Worm (Caenorhabditis elegans): Measurements from ENCODE around the gene nlp-5.

Gene nlp-5

DNA sequence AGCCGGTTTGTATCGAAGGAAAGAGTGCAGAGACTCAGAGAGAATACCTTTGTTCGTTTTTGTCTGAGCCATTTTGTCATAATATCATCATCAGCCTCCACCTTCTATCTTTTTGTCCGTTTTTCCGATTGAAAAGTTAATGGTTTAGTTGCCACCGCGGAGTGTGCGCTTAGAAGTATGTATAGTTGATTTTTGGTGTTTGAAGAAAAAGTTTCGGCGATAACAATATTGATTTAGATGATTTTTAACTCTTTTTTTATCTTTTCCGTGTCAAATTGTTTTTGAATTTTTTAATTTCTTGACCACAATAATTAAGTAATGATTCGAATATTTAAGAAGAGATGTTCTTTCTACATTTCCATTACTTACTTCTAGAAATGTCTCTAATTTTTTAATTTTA lies 32.6 kb upstream of the nlp-5 start:
- TF ChIP-seq ceh-48 (tag; optimal IDR thresholded peaks at IDR 0.05) (no peak), pros-1 (tag; optimal IDR thresholded peaks at IDR 0.05) (no peak), unc-55 (GFP tag; optimal IDR thresholded peaks at IDR 0.05) (no peak), odd-2 (tag; optimal IDR thresholded peaks at IDR 0.05) (no peak), ceh-6 (GFP tag; optimal IDR thresholded peaks at IDR 0.05) (no peak), ceh-24 (tag; optimal IDR thresholded peaks at IDR 0.05) (no peak), dmd-4 (tag; optimal IDR thresholded peaks at IDR 0.05; ENCODE audit: borderline replicate concordance) (no peak), pha-4 (tag; optimal IDR thresholded peaks at IDR 0.05) (no peak), ceh-19 (GFP tag; optimal IDR thresholded peaks at IDR 0.05) (no peak), madf-2 (tag; optimal IDR thresholded peaks at IDR 0.05) (no peak), elt-4 (tag; optimal IDR thresholded peaks at IDR 0.05) (no peak), tbx-2 (tag; optimal IDR thresholded peaks at IDR 0.05) (no peak), fkh-10 (GFP tag; optimal IDR thresholded peaks at IDR 0.05) (no peak), nhr-232 (tag; optimal IDR thresholded peaks at IDR 0.05) (no peak)

DNA sequence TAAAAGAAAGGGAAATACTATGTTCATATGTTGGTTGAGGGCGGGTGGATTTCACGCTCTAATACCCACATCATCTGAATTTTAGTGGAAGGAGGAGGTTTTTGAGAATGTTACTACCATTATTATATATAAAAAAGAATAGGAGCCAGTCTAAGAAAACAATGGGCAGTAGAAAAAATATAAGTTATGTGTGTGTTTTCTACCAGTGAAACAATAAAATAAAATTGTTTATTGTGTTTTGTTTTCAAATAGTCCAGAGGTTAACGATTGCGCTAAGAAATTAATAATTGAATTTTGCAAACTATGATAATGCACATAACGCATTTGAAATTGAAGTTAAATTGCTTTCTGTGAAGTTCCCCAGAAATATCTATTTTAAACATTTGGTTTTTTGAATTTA lies 28.8 kb upstream of the nlp-5 start, which contains the start of gene M110.8:
Gene M110.8 (minus strand): TSS at position 101 of the 400 bp plus-strand sequence.
- TF ChIP-seq ceh-24 (tag; optimal IDR thresholded peaks at IDR 0.05) (no peak), hlh-6 (tag; optimal IDR thresholded peaks at IDR 0.05) (no peak), ceh-30 (tag; optimal IDR thresholded peaks at IDR 0.05) (no peak), che-1 (tag; optimal IDR thresholded peaks at IDR 0.05) (no peak)

DNA sequence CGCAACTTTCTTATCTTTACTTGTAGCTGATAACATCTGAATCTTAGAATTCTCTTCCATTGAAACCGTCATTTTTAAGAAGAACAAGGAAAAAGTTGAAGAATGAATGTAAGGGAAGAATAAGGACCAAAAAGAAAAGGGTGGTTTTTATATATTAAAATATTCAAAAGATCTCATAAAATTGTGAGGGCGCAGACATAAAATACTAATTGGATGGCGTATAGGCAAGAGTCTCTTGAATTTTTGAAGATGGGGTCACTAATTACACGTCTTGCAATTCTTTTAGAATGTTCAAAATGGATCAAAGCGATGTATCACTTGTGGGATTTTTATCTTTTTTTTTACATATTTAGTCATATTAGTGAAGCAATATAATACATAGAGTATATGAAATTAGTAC lies 25.6 kb upstream of the nlp-5 start, which contains the start of gene twk-3:
Gene twk-3 (minus strand): TSS at position 101 of the 400 bp plus-strand sequence.
- TF ChIP-seq ceh-30 (tag; optimal IDR thresholded peaks at IDR 0.05) (no peak), ceh-14 (tag; optimal IDR thresholded peaks at IDR 0.05) (no peak), pha-4 (tag; optimal IDR thresholded peaks at IDR 0.05) (no peak), odd-2 (tag; optimal IDR thresholded peaks at IDR 0.05) (no peak)

DNA sequence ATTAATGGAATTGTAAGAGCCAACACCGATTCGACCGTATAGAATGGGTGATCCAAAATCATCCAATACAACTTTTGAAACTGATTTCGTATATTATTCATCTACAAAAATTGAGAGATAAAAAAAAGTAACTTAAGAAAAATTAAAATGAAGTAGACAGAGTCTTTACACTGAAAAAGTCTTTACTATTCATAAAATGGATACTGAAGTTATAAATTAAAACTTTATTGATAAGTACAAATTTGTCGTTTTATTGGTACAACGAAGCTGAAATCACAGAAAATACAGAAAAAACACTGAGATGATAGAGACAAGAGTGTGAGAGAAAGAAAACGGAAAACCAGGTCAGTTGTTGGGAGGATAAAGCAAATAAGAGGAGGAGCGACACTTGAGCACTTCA lies 23.9 kb upstream of the nlp-5 start, which contains the start of gene M110.10:
Gene M110.10 (minus strand): TSS at position 101 of the 400 bp plus-strand sequence.
- no peak for TF ChIP-seq nfya-1 (tag; optimal IDR thresholded peaks at IDR 0.05)
- TF ChIP-seq tbx-2 (tag; optimal IDR thresholded peaks at IDR 0.05), result no peak
- no peak for TF ChIP-seq fkh-6 (tag; optimal IDR thresholded peaks at IDR 0.05)
- no peak for TF ChIP-seq hlh-8 (tag; optimal IDR thresholded peaks at IDR 0.05)
- no peak for TF ChIP-seq ahr-1 (tag; optimal IDR thresholded peaks at IDR 0.05)
- no peak for TF ChIP-seq ceh-19 (GFP tag; optimal IDR thresholded peaks at IDR 0.05)
- TF ChIP-seq sox-4 (tag; optimal IDR thresholded peaks at IDR 0.05), result no peak

DNA sequence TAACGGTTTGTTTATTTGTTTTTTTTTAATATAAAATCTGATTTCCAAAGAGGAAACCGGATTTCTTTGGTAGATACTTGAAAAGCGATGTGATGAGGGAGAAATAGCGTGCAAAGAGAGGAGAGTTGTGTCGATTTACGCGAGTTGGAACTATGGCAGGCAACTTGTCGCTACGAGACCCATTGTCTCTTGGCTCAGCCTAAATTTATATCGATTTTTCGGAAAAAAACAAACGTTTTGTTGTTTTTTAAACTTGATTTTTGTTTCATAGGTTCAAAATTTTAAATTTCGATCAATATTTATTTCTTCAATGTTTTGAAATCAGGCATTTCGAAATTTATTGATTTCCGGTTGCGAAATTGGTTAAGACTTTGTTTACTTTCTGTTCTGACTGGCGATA lies 21.8 kb upstream of the nlp-5 start, which contains the start of gene M110.3:
Gene M110.3 (minus strand): TSS at position 184 of the 400 bp plus-strand sequence.
- peak; percentile 20 for TF ChIP-seq nfya-1 (tag; optimal IDR thresholded peaks at IDR 0.05)
- TF ChIP-seq C08G9.2 (tag; optimal IDR thresholded peaks at IDR 0.05), result no peak
- peak; percentile 78 for TF ChIP-seq ceh-48 (tag; optimal IDR thresholded peaks at IDR 0.05)
- TF ChIP-seq ets-4 (tag; optimal IDR thresholded peaks at IDR 0.05), result peak; percentile 21
- no peak for TF ChIP-seq pqm-1 (tag; optimal IDR thresholded peaks at IDR 0.05)
- peak; percentile 37 for TF ChIP-seq unc-42 (tag; optimal IDR thresholded peaks at IDR 0.05)
- TF ChIP-seq K09A11.1 (tag; optimal IDR thresholded peaks at IDR 0.05; ENCODE audit: insufficient read depth), result no peak
- TF ChIP-seq Y22D7AL.16 (tag; optimal IDR thresholded peaks at IDR 0.05), result no peak
- peak; percentile 20 for TF ChIP-seq unc-55 (GFP tag; optimal IDR thresholded peaks at IDR 0.05)
- TF ChIP-seq pax-1 (tag; optimal IDR thresholded peaks at IDR 0.05), result peak; percentile 9
- TF ChIP-seq tbx-2 (tag; optimal IDR thresholded peaks at IDR 0.05), result no peak
- TF ChIP-seq tbx-7 (tag; optimal IDR thresholded peaks at IDR 0.05), result no peak
- TF ChIP-seq ahr-1 (tag; optimal IDR thresholded peaks at IDR 0.05), result no peak
- TF ChIP-seq dve-1 (tag; optimal IDR thresholded peaks at IDR 0.05), result peak; percentile 20
- no peak for TF ChIP-seq ceh-24 (tag; optimal IDR thresholded peaks at IDR 0.05)
- no peak for TF ChIP-seq lim-6 (tag; optimal IDR thresholded peaks at IDR 0.05)
- no peak for TF ChIP-seq gmeb-2 (tag; optimal IDR thresholded peaks at IDR 0.05)
- TF ChIP-seq elt-2 (tag; optimal IDR thresholded peaks at IDR 0.05), result no peak
- no peak for TF ChIP-seq ref-2 (tag; optimal IDR thresholded peaks at IDR 0.05)
- TF ChIP-seq ceh-34 (tag; optimal IDR thresholded peaks at IDR 0.05), result peak; percentile 32

Measured in whole organism, late embryonic.